Worm (Caenorhabditis elegans) whole organism, L1 larva: Measurements from ENCODE around the gene F21C10.4.
A peak's percentile ranks its signal among the peaks of the same experiment; 100 is the strongest.

Experiments
- Y116A8C.19 ChIP-seq: sonication (generic microtip); optimal IDR thresholded peaks from 2 replicates; lab custom pipeline; 2016; ENCODE audit warnings: missing compliant biosample characterization, missing genetic modification characterization, borderline replicate concordance
- aha-1 ChIP-seq: fragments of 150-350 bp; optimal IDR thresholded peaks from 2 replicates; lab custom pipeline; 2014; ENCODE audit warnings: missing biosample characterization, missing genetic modification characterization
- ama-1 ChIP-seq: fragments of 150-350 bp; optimal IDR thresholded peaks from 2 replicates; lab custom pipeline; 2014
- blmp-1 ChIP-seq: fragments of 150-350 bp; optimal IDR thresholded peaks from 2 replicates; lab custom pipeline; 2014; ENCODE audit warnings: missing biosample characterization, missing genetic modification characterization
- ceh-63 ChIP-seq: fragments of 200-800 bp; sonication (Bioruptor generic); optimal IDR thresholded peaks from 2 replicates; lab custom pipeline; 2018; ENCODE audit warnings: mild to moderate bottlenecking, missing genetic modification characterization, missing compliant biosample characterization
- ceh-88 ChIP-seq: fragments of 200-800 bp; sonication (Bioruptor generic); IDR thresholded peaks from 2 replicates; pipeline ENCODE4 v1.3.6; 2022; ENCODE audit warnings: missing genetic modification characterization, missing compliant biosample characterization
- ceh-90 ChIP-seq: sonication (generic microtip); optimal IDR thresholded peaks from 2 replicates; lab custom pipeline; 2016; ENCODE audit warnings: missing genetic modification characterization, missing compliant biosample characterization
- dpl-1 ChIP-seq, 3 experiments: fragments of 150-350 bp in 2 of 3; sonication (generic microtip) in 1 of 3; optimal IDR thresholded peaks; 2 replicates each; lab custom pipeline; 2014 to 2017; ENCODE audit warnings: missing biosample characterization in 3 of 3, missing genetic modification characterization in 3 of 3, missing genetic modification reagents in 3 of 3
- dsc-1 ChIP-seq: sonication (generic microtip); optimal IDR thresholded peaks from 2 replicates; lab custom pipeline; 2016; ENCODE audit warnings: mild to moderate bottlenecking, missing genetic modification characterization, missing compliant biosample characterization
- efl-1 ChIP-seq, 4 experiments: fragments of 150-350 bp; optimal IDR thresholded peaks in 3 of 4; peaks in 1 of 4; 1 replicate in 1 of 4; 2 replicates in 3 of 4; lab custom pipeline; 2014; ENCODE audit warnings: missing biosample characterization in 2 of 4, missing genetic modification characterization in 2 of 4, missing genetic modification reagents in 2 of 4
- egl-27 ChIP-seq, 2 experiments: fragments of 150-350 bp in 1 of 2; sonication (generic microtip); optimal IDR thresholded peaks; 3 replicates each; lab custom pipeline; 2017 to 2018; ENCODE audit warnings: missing biosample characterization in 2 of 2, missing genetic modification characterization in 2 of 2, missing genetic modification reagents in 2 of 2
- fkh-4 ChIP-seq: sonication (generic microtip); optimal IDR thresholded peaks from 2 replicates; lab custom pipeline; 2016; ENCODE audit warnings: missing compliant biosample characterization, missing genetic modification characterization, borderline replicate concordance
- fkh-8 ChIP-seq: sonication (generic microtip); optimal IDR thresholded peaks from 2 replicates; lab custom pipeline; 2016; ENCODE audit warnings: mild to moderate bottlenecking, missing genetic modification characterization, missing compliant biosample characterization
- irx-1 ChIP-seq: sonication (generic microtip); optimal IDR thresholded peaks from 2 replicates; lab custom pipeline; 2016; ENCODE audit warnings: missing genetic modification characterization, missing compliant biosample characterization
- lin-13 ChIP-seq: fragments of 150-350 bp; optimal IDR thresholded peaks from 2 replicates; lab custom pipeline; 2014; ENCODE audit warnings: missing biosample characterization, missing genetic modification reagents, missing genetic modification characterization
- lin-14 ChIP-seq: fragments of 200-800 bp; sonication (Bioruptor generic); optimal IDR thresholded peaks from 2 replicates; lab custom pipeline; 2018; ENCODE audit warnings: mild to moderate bottlenecking, missing genetic modification characterization, moderate library complexity, missing compliant biosample characterization
- lin-15B ChIP-seq: fragments of 150-350 bp; sonication (generic microtip); optimal IDR thresholded peaks from 3 replicates; lab custom pipeline; 2014; ENCODE audit warnings: missing biosample characterization, missing genetic modification characterization
- lsy-2 ChIP-seq, 2 experiments: fragments of 150-350 bp; optimal IDR thresholded peaks; 2 replicates each; lab custom pipeline; 2014; ENCODE audit warnings: missing biosample characterization in 2 of 2, missing genetic modification characterization in 2 of 2
- mab-9 ChIP-seq: fragments of 200-800 bp; sonication (Bioruptor generic); IDR thresholded peaks from 2 replicates; pipeline ENCODE4 v1.3.6; 2022; ENCODE audit warnings: missing genetic modification reagents, missing genetic modification characterization, missing compliant biosample characterization
- mep-1 ChIP-seq: fragments of 150-350 bp; optimal IDR thresholded peaks from 2 replicates; lab custom pipeline; 2014; ENCODE audit warnings: missing biosample characterization, missing genetic modification characterization
- nhr-19 ChIP-seq: fragments of 200-800 bp; sonication (Bioruptor generic); conservative IDR thresholded peaks from 2 replicates; pipeline ENCODE4 v1.3.6; 2022; ENCODE audit warnings: missing genetic modification characterization, missing compliant biosample characterization
- nhr-20 ChIP-seq: sonication (generic microtip); optimal IDR thresholded peaks from 2 replicates; lab custom pipeline; 2016; ENCODE audit warnings: mild to moderate bottlenecking, missing genetic modification characterization, missing compliant biosample characterization
- nhr-237 ChIP-seq: fragments of 150-350 bp; optimal IDR thresholded peaks from 2 replicates; lab custom pipeline; 2014; ENCODE audit warnings: missing biosample characterization, missing genetic modification characterization
- nhr-47 ChIP-seq: sonication (generic microtip); optimal IDR thresholded peaks from 2 replicates; lab custom pipeline; 2016; ENCODE audit warnings: mild to moderate bottlenecking, missing genetic modification characterization, moderate library complexity, missing compliant biosample characterization
- nhr-71 ChIP-seq: sonication (generic microtip); optimal IDR thresholded peaks from 2 replicates; lab custom pipeline; 2016; ENCODE audit warnings: mild to moderate bottlenecking, missing genetic modification characterization, moderate library complexity, missing compliant biosample characterization
- rnt-1 ChIP-seq: sonication (generic microtip); optimal IDR thresholded peaks from 2 replicates; lab custom pipeline; 2016; ENCODE audit warnings: mild to moderate bottlenecking, missing genetic modification characterization, moderate library complexity, missing compliant biosample characterization
- skn-1 ChIP-seq: fragments of 150-350 bp; optimal IDR thresholded peaks from 2 replicates; lab custom pipeline; 2014; ENCODE audit warnings: missing biosample characterization, missing genetic modification characterization
- snpc-4 ChIP-seq: fragments of 150-350 bp; optimal IDR thresholded peaks from 2 replicates; lab custom pipeline; 2014; ENCODE audit warnings: missing biosample characterization, missing genetic modification characterization
- snu-23 ChIP-seq: sonication (generic microtip); optimal IDR thresholded peaks from 2 replicates; lab custom pipeline; 2016; ENCODE audit warnings: missing genetic modification characterization, missing compliant biosample characterization
- swsn-7 ChIP-seq: sonication (generic microtip); optimal IDR thresholded peaks from 2 replicates; lab custom pipeline; 2016; ENCODE audit warnings: missing genetic modification characterization, missing compliant biosample characterization
- tbx-2 ChIP-seq: sonication (generic microtip); optimal IDR thresholded peaks from 2 replicates; lab custom pipeline; 2016; ENCODE audit warnings: missing genetic modification characterization, missing compliant biosample characterization
- unc-130 ChIP-seq: fragments of 150-350 bp; optimal IDR thresholded peaks from 2 replicates; lab custom pipeline; 2017; ENCODE audit warnings: missing biosample characterization, missing genetic modification characterization, inconsistent platforms
- unc-30 ChIP-seq: sonication (generic microtip); optimal IDR thresholded peaks from 2 replicates; lab custom pipeline; 2017; ENCODE audit warnings: missing biosample characterization, missing genetic modification characterization
- unc-98 ChIP-seq: fragments of 200-800 bp; sonication (Bioruptor generic); IDR thresholded peaks from 2 replicates; pipeline ENCODE4 v1.3.6; 2022; ENCODE audit warnings: missing genetic modification characterization, missing compliant biosample characterization
- zag-1 ChIP-seq: fragments of 150-350 bp; optimal IDR thresholded peaks from 2 replicates; lab custom pipeline; 2014; ENCODE audit warnings: missing biosample characterization, missing genetic modification characterization
- zip-4 ChIP-seq: fragments of 200-800 bp; sonication (Bioruptor generic); optimal IDR thresholded peaks from 2 replicates; lab custom pipeline; 2018; ENCODE audit warnings: mild to moderate bottlenecking, missing genetic modification characterization, moderate library complexity, missing compliant biosample characterization
- ztf-11 ChIP-seq, 2 experiments: sonication (generic microtip); optimal IDR thresholded peaks; 2 replicates each; lab custom pipeline; 2016 to 2017; ENCODE audit warnings: missing genetic modification characterization in 2 of 2, missing biosample characterization in 1 of 2, missing compliant biosample characterization in 1 of 2

Gene F21C10.4

DNA sequence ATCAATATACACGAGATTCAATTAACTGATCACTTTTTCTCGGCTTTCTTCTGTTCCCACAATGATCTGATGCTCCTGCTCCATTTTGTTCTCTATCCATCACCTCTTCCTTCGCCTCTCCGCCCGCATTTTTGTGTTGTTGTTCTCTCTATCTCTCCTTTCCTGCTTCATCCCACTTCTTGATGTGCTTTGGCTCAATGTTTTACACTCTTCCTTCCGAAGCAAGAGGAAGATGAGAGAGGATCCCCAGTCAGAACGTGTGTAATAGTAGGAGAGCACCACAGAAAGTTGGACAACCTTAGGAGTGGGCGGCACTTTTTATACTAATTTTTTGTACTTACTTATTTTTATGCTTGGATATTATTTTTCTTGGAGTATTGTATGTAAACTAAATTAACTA, 14.5 kb upstream of the F21C10.4 start:
- TF ChIP-seq skn-1 (tag; lab: Kevin White, UChicago) (no peak), nhr-20 (tag; lab: Kevin White, UChicago) (no peak), swsn-7 (no peak), lin-14 (GFP tag; lab: Kevin White, UChicago) (peak; percentile 76), snpc-4 (tag; lab: Kevin White, UChicago) (no peak), ceh-88 (no peak), rnt-1 (tag; lab: Kevin White, UChicago) (peak; percentile 9), efl-1 (optimal IDR thresholded peaks at IDR 0.05; lab: Kevin White, UChicago) (no peak), efl-1 (GFP tag; optimal IDR thresholded peaks at IDR 0.05 in 1 of 2; lab: Kevin White, UChicago) (no peak), nhr-237 (no peak), lin-13 (GFP tag; lab: Kevin White, UChicago) (no peak), lsy-2 (tag; optimal IDR thresholded peaks at IDR 0.05; lab: Kevin White, UChicago) (no peak), ama-1 (lab: Kevin White, UChicago) (no peak), ztf-11 (tag; optimal IDR thresholded peaks at IDR 0.05; lab: Kevin White, UChicago) (no peak), nhr-19 (GFP tag; lab: Robert Waterston, UW) (no peak), tbx-2 (tag; lab: Kevin White, UChicago) (no peak), unc-98 (GFP tag; lab: Robert Waterston, UW) (no peak)

DNA sequence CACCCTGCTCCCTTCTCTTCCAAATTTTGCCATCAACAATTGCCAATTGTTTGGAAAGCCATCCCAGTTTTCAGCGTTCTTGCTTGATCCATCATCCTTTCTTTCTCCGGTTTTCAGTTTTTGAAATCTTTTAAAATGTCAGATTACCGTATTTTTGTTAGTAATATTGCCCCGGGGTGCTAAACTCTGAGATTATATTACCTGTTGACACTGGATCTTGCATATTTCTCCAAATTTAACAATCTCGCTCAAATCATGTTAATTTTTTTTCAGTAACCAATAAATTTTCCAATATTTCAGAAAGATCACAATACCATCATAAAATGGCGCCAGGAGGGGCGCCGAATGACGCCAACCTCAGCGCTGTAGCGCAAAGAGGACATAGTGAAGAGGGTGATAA, 13.9 kb upstream of the F21C10.4 start, which contains the start of gene F21C10.7:
Gene F21C10.7 (plus strand): TSS at position 301 of the 400 bp plus-strand sequence.
- TF ChIP-seq ceh-63 (GFP tag; lab: Kevin White, UChicago) (no peak), unc-30 (tag; lab: Kevin White, UChicago) (no peak), snu-23 (GFP tag; lab: Kevin White, UChicago) (no peak), aha-1 (tag; lab: Kevin White, UChicago) (no peak), zag-1 (tag; lab: Kevin White, UChicago) (no peak), nhr-71 (tag; lab: Kevin White, UChicago) (no peak), mab-9 (GFP tag; lab: Robert Waterston, UW) (no peak), lin-15B (tag; lab: Kevin White, UChicago) (no peak), nhr-19 (GFP tag; lab: Robert Waterston, UW) (no peak), dpl-1 (GFP tag; optimal IDR thresholded peaks at IDR 0.05; lab: Kevin White, UChicago) (no peak), rnt-1 (tag; lab: Kevin White, UChicago) (no peak), mep-1 (tag; lab: Kevin White, UChicago) (no peak), dsc-1 (tag; lab: Kevin White, UChicago) (no peak), skn-1 (tag; lab: Kevin White, UChicago) (no peak), fkh-8 (tag; lab: Kevin White, UChicago) (no peak), ceh-90 (tag; lab: Kevin White, UChicago) (no peak)
- TF ChIP-seq, all 84 proteins: peak for 0

DNA sequence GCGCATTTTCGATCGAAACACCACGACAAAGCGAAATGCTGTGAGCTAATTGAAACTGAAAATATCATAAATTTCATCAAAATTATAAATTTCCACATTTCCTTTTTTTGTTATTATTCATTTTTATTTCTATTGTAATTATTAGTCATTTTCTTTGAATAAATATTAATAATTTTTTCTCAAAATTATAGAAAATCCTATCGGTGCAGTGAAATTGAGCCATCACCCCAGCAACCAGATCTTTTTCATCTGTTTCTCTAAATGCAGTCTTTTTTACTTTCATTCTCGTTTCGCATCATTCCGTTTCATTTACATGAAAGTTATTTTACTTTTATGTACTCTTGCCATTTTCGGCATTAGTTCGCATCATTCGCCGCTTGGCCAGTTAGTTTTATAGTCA, 4.4 kb upstream of the F21C10.4 start, which contains the start of gene F21C10.13:
Gene F21C10.13 (plus strand): TSS at position 301 of the 400 bp plus-strand sequence.
- TF ChIP-seq efl-1 (optimal IDR thresholded peaks at IDR 0.05; lab: Kevin White, UChicago) (no peak), efl-1 (GFP tag; optimal IDR thresholded peaks at IDR 0.05 in 1 of 2; lab: Kevin White, UChicago) (peak in 1 of 2 experiments; percentile 52), fkh-8 (tag; lab: Kevin White, UChicago) (no peak)

DNA sequence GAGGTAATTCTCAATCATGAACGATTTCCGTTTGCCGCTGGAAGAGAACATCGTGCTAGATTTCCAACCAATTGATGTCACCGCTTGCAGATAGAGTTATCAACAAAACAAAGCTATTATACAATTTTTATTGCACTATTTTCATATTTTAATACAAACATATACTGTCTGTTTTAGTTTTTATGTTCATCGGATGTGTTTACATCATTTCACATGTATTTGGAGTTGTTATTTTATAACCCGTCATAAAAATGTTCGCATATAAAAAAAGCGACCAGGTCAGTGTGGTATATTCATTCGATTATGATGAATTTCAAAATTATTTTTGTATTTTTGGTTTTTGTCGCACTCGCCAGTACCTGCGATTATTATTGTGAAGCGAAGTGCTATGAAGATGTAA, 3.2 kb upstream of the F21C10.4 start, which contains the start of gene F21C10.11:
Gene F21C10.11 (plus strand): TSS at position 301 of the 400 bp plus-strand sequence.
- TF ChIP-seq unc-30 (tag; lab: Kevin White, UChicago) (no peak), fkh-4 (tag; lab: Kevin White, UChicago) (no peak), unc-130 (tag; lab: Kevin White, UChicago) (no peak), blmp-1 (tag; lab: Kevin White, UChicago) (no peak), irx-1 (no peak), zip-4 (GFP tag; lab: Kevin White, UChicago) (no peak), egl-27 (tag; optimal IDR thresholded peaks at IDR 0.05; lab: Kevin White, UChicago) (no peak), Y116A8C.19 (tag; lab: Kevin White, UChicago) (no peak), nhr-47 (tag; lab: Kevin White, UChicago) (no peak), dpl-1 (GFP tag; optimal IDR thresholded peaks at IDR 0.05; lab: Kevin White, UChicago) (no peak)
